Fruit fly (Drosophila melanogaster) Kc167 (cell line): ENCODE data around the gene Gal.

Source experiments
- Myc ChIP-seq: fragments of >200 bp; optimal IDR thresholded peaks from 2 replicates; lab custom pipeline; 2017; ENCODE audit warnings: missing external identifiers
- Sin3A ChIP-seq: fragments of >200 bp; optimal IDR thresholded peaks from 2 replicates; lab custom pipeline; 2018; ENCODE audit warnings: missing external identifiers
- h ChIP-seq: fragments of >200 bp; optimal IDR thresholded peaks from 3 replicates; lab custom pipeline; 2018; ENCODE audit warnings: missing external identifiers
- insv ChIP-seq: fragments of >200 bp; optimal IDR thresholded peaks from 3 replicates; lab custom pipeline; 2018; ENCODE audit warnings: missing external identifiers
- psq ChIP-seq: fragments of >200 bp; optimal IDR thresholded peaks from 2 replicates; lab custom pipeline; 2017; ENCODE audit warnings: missing external identifiers
- ttk ChIP-seq: sonication (Bioruptor generic); optimal IDR thresholded peaks from 2 replicates; lab custom pipeline; 2017; ENCODE audit warnings: missing external identifiers

Gal gene

dm6 chr2L:6006508-6007232 is at the start of gene Gal:
Gene Gal (minus strand): TSS chr2L:6006827.
- no peak for TF ChIP-seq Myc (lab: Kevin White, UChicago)
- TF ChIP-seq insv: no peak
- no peak for TF ChIP-seq h (lab: Kevin White, UChicago)
- TF ChIP-seq psq (lab: Kevin White, UChicago): no peak
- TF ChIP-seq ttk (lab: Kevin White, UChicago): no peak
- no peak for TF ChIP-seq Sin3A (lab: Kevin White, UChicago)

dm6 chr2L:6053874-6054469 is 47.3 kb upstream of the Gal start, which contains the start of gene CG13995:
Gene CG13995 (plus strand): TSS chr2L:6054302.
- TF ChIP-seq psq (lab: Kevin White, UChicago) (no peak), insv (no peak), Sin3A (lab: Kevin White, UChicago) (no peak), ttk (lab: Kevin White, UChicago) (no peak), Myc (lab: Kevin White, UChicago) (no peak), h (lab: Kevin White, UChicago) (no peak)

- TF ChIP-seq psq (lab: Kevin White, UChicago) (no peak), Sin3A (lab: Kevin White, UChicago) (no peak), ttk (lab: Kevin White, UChicago) (no peak), insv (no peak), Myc (lab: Kevin White, UChicago) (no peak), h (lab: Kevin White, UChicago) (no peak)
Observed at dm6 chr2L:6051212-6051621, 44.6 kb upstream of the Gal start.

- TF ChIP-seq insv (no peak), Myc (lab: Kevin White, UChicago) (no peak)
Observed at dm6 chr2L:6050575-6050974, 43.9 kb upstream of the Gal start, which contains the start of gene CG9135. Gene CG9135 (plus strand): TSS chr2L:6050800.

dm6 chr2L:6048542-6048941 is 41.9 kb upstream of the Gal start, which contains the start of the genes CG34179 and slmo:
Gene CG34179 (minus strand): TSS chr2L:6048706.
Gene slmo (minus strand): TSS chr2L:6048706.
- TF ChIP-seq h (lab: Kevin White, UChicago) (no peak), insv (no peak), Sin3A (lab: Kevin White, UChicago) (no peak), ttk (lab: Kevin White, UChicago) (no peak), Myc (lab: Kevin White, UChicago) (no peak), psq (lab: Kevin White, UChicago) (no peak)

- TF ChIP-seq Sin3A (lab: Kevin White, UChicago): no peak
- TF ChIP-seq Myc (lab: Kevin White, UChicago): no peak
- TF ChIP-seq ttk (lab: Kevin White, UChicago): no peak
- no peak for TF ChIP-seq psq (lab: Kevin White, UChicago)
- TF ChIP-seq insv: no peak
- TF ChIP-seq h (lab: Kevin White, UChicago): no peak
Observed at dm6 chr2L:6047528-6048160, 41.0 kb upstream of the Gal start, which contains the start of gene IPIP. Gene IPIP (plus strand): TSS chr2L:6048002.

- TF ChIP-seq Sin3A (lab: Kevin White, UChicago): no peak
- TF ChIP-seq Myc (lab: Kevin White, UChicago): no peak
- TF ChIP-seq psq (lab: Kevin White, UChicago): no peak
- no peak for TF ChIP-seq h (lab: Kevin White, UChicago)
- no peak for TF ChIP-seq insv
Observed at dm6 chr2L:6046865-6047264, 40.2 kb upstream of the Gal start.

dm6 chr2L:6045972-6046718 is 39.5 kb upstream of the Gal start, which contains the start of gene Pfas:
Gene Pfas (minus strand): TSS chr2L:6046050.
- TF ChIP-seq h (lab: Kevin White, UChicago) (no peak), insv (no peak), Sin3A (lab: Kevin White, UChicago) (no peak), ttk (lab: Kevin White, UChicago) (no peak), Myc (lab: Kevin White, UChicago) (no peak), psq (lab: Kevin White, UChicago) (no peak)

- TF ChIP-seq Sin3A (lab: Kevin White, UChicago): no peak
- no peak for TF ChIP-seq psq (lab: Kevin White, UChicago)
- no peak for TF ChIP-seq insv
- no peak for TF ChIP-seq h (lab: Kevin White, UChicago)
- no peak for TF ChIP-seq Myc (lab: Kevin White, UChicago)
- TF ChIP-seq ttk (lab: Kevin White, UChicago): no peak
Observed at dm6 chr2L:6045484-6045883, 38.9 kb upstream of the Gal start.

dm6 chr2L:6037830-6038229 is 31.2 kb upstream of the Gal start, which contains the start of the genes CG9117 and CG31643:
Gene CG9117 (minus strand): TSS chr2L:6037902.
Gene CG31643 (plus strand): TSS chr2L:6038117.
- TF ChIP-seq psq (lab: Kevin White, UChicago): no peak
- TF ChIP-seq h (lab: Kevin White, UChicago): no peak
- no peak for TF ChIP-seq ttk (lab: Kevin White, UChicago)
- TF ChIP-seq insv: no peak

dm6 chr2L:6036710-6037109 is 30.1 kb upstream of the Gal start, which contains the start of gene mtm:
Gene mtm (minus strand): TSS chr2L:6037015.
- TF ChIP-seq insv (no peak), ttk (lab: Kevin White, UChicago) (no peak), Sin3A (lab: Kevin White, UChicago) (no peak), h (lab: Kevin White, UChicago) (no peak), Myc (lab: Kevin White, UChicago) (no peak), psq (lab: Kevin White, UChicago) (no peak)
